Worm (Caenorhabditis elegans) whole organism, young adult: ENCODE measurements around the gene zim-2.

ENCODE experiments used
- C17E4.6 ChIP-seq: fragments of 200-800 bp; sonication (Bioruptor generic); IDR thresholded peaks from 2 replicates; pipeline ENCODE4 v1.3.6; 2022; ENCODE audit warnings: missing genetic modification reagents, missing genetic modification characterization, missing compliant biosample characterization
- pbrm-1 ChIP-seq: fragments of 200-800 bp; sonication (Bioruptor generic); IDR thresholded peaks from 2 replicates; pipeline ENCODE4 v1.3.6; 2022; ENCODE audit warnings: missing genetic modification reagents, missing genetic modification characterization, missing compliant biosample characterization
- snpc-4 ChIP-seq, 5 experiments: fragments of 150-350 bp in 1 of 5; sonication (generic microtip) in 4 of 5; optimal IDR thresholded peaks; 2 replicates each; lab custom pipeline; 2014 to 2018; ENCODE audit warnings: missing genetic modification characterization in 5 of 5, missing biosample characterization in 3 of 5, antibody characterized with exemption in 2 of 5, mild to moderate bottlenecking in 2 of 5, missing compliant biosample characterization in 2 of 5, missing genotype in 2 of 5, moderate library complexity in 2 of 5, missing genetic modification reagents in 1 of 5

- TF ChIP-seq pbrm-1 (no peak), C17E4.6 (GFP tag; lab: Robert Waterston, UW) (no peak), snpc-4 (GFP tag; optimal IDR thresholded peaks at IDR 0.05; lab: Kevin White, UChicago) (no peak), snpc-4 (tag; optimal IDR thresholded peaks at IDR 0.05; lab: Kevin White, UChicago) (no peak)
Observed at ce11 chrIV:10561605-10562004, 6.6 kb downstream of the zim-2 start, which contains the start of gene him-8.
